Worm (Caenorhabditis elegans) whole organism, midembryonic: ENCODE data around the gene tsp-9.

Experiments
- T22C8.4 ChIP-seq: fragments of 200-800 bp; sonication (Bioruptor generic); IDR thresholded peaks from 2 replicates; pipeline ENCODE4 v1.3.6; 2022; ENCODE audit warnings: missing genetic modification characterization, missing compliant biosample characterization
- cog-1 ChIP-seq: sonication (generic microtip); optimal IDR thresholded peaks from 2 replicates; lab custom pipeline; 2016; ENCODE audit warnings: missing genetic modification characterization, missing compliant biosample characterization
- klf-2 ChIP-seq: fragments of 200-800 bp; sonication (Bioruptor generic); conservative IDR thresholded peaks from 2 replicates; pipeline ENCODE4 v1.3.6; 2022; ENCODE audit warnings: missing genetic modification reagents, missing genetic modification characterization, missing compliant biosample characterization
- med-1 ChIP-seq: sonication (generic microtip); optimal IDR thresholded peaks from 2 replicates; lab custom pipeline; 2017; ENCODE audit warnings: missing genetic modification characterization, mild to moderate bottlenecking, missing compliant biosample characterization, antibody characterized with exemption, missing genetic modification reagents; ENCODE audit not compliant: insufficient read depth
- ref-1 ChIP-seq: fragments of 200-800 bp; sonication (Bioruptor generic); conservative IDR thresholded peaks from 2 replicates; pipeline ENCODE4 v1.3.6; 2022; ENCODE audit warnings: missing genetic modification reagents, missing genetic modification characterization, missing compliant biosample characterization
- ztf-23 ChIP-seq: fragments of 200-800 bp; sonication (Bioruptor generic); IDR thresholded peaks from 2 replicates; pipeline ENCODE4 v1.3.6; 2022; ENCODE audit warnings: missing genetic modification reagents, missing genetic modification characterization, missing compliant biosample characterization

DNA sequence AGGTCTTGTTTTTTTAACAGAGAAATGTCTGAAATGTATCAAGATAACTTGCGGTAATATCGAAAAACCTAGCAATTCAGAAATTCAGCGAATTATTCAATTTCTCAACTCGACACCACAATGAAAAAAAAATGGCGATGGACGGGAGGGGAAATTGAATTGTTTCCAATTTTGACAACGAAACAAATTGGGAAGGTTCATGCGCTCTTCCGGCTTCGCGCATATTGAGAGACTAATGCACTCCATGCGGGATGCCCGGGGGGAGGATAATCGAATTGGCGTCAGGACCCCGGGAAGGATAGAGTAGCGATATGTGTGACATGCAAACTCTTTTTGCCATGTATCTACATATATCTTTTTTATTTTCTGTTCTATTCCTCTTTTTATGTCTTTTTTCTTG is 19.5 kb downstream of the tsp-9 start:
- TF ChIP-seq med-1 (GFP tag; lab: Kevin White, UChicago): no peak
- TF ChIP-seq ztf-23 (GFP tag; lab: Robert Waterston, UW): no peak
- no peak for TF ChIP-seq ref-1 (GFP tag; lab: Robert Waterston, UW)
- TF ChIP-seq cog-1 (tag; lab: Kevin White, UChicago): no peak
- no peak for TF ChIP-seq klf-2 (GFP tag; lab: Robert Waterston, UW)
- no peak for TF ChIP-seq T22C8.4 (GFP tag; lab: Robert Waterston, UW)
